Worm (Caenorhabditis elegans) whole organism, young adult: ENCODE measurements around the gene F21D12.2.

Experiments used
- T26A5.8 ChIP-seq: sonication (generic microtip); optimal IDR thresholded peaks from 2 replicates; lab custom pipeline; 2016; ENCODE audit warnings: missing genetic modification characterization, missing compliant biosample characterization
- atf-7 ChIP-seq: sonication (generic microtip); optimal IDR thresholded peaks from 2 replicates; lab custom pipeline; 2017; ENCODE audit warnings: mild to moderate bottlenecking, missing genetic modification characterization, missing compliant biosample characterization
- hlh-26 ChIP-seq: fragments of 200-800 bp; sonication (Bioruptor generic); conservative IDR thresholded peaks from 2 replicates; pipeline ENCODE4 v1.3.6; 2022; ENCODE audit warnings: missing genetic modification reagents, missing genetic modification characterization, missing compliant biosample characterization
- lag-1 ChIP-seq: fragments of 200-800 bp; sonication (Bioruptor generic); IDR thresholded peaks from 2 replicates; pipeline ENCODE4 v1.3.6; 2022; ENCODE audit warnings: missing genetic modification reagents, missing genetic modification characterization, missing compliant biosample characterization
- lin-54 ChIP-seq: fragments of 200-800 bp; sonication (Bioruptor generic); optimal IDR thresholded peaks from 2 replicates; lab custom pipeline; 2018; ENCODE audit warnings: mild to moderate bottlenecking, missing genetic modification characterization, missing compliant biosample characterization
- madf-8 ChIP-seq: fragments of 200-800 bp; sonication (Bioruptor generic); conservative IDR thresholded peaks from 2 replicates; pipeline ENCODE4 v1.3.6; 2022; ENCODE audit warnings: missing genetic modification reagents, missing genetic modification characterization, missing compliant biosample characterization
- mel-28 ChIP-seq: sonication (generic microtip); optimal IDR thresholded peaks from 2 replicates; lab custom pipeline; 2016; ENCODE audit warnings: borderline replicate concordance, mild to moderate bottlenecking, missing genetic modification characterization, missing compliant biosample characterization

ce11 chrII:7326997-7327396 lies 9.4 kb downstream of the F21D12.2 start:
- no peak for TF ChIP-seq atf-7 (tag; lab: Kevin White, UChicago)
- TF ChIP-seq lin-54 (GFP tag; lab: Kevin White, UChicago) = no peak
- no peak for TF ChIP-seq mel-28 (tag; lab: Kevin White, UChicago)
- no peak for TF ChIP-seq T26A5.8 (tag; lab: Kevin White, UChicago)
- TF ChIP-seq lag-1 (GFP tag; lab: Robert Waterston, UW) = no peak
- no peak for TF ChIP-seq hlh-26 (GFP tag; lab: Robert Waterston, UW)
- TF ChIP-seq madf-8 = no peak
